Worm (Caenorhabditis elegans) whole organism, young adult: ENCODE data around the gene ran-5.
"Not testable (repeated sequence)": the region's sequence is repeated elsewhere in the genome, so short reads cannot be mapped to it uniquely, and the experiment has no call there.

Experiments
- C17E4.6 ChIP-seq: fragments of 200-800 bp; sonication (Bioruptor generic); IDR thresholded peaks from 2 replicates; pipeline ENCODE4 v1.3.6; 2022; ENCODE audit warnings: missing genetic modification reagents, missing genetic modification characterization, missing compliant biosample characterization
- F23B12.7 ChIP-seq: sonication (generic microtip); optimal IDR thresholded peaks from 2 replicates; lab custom pipeline; 2017; ENCODE audit warnings: missing genetic modification characterization, mild to moderate bottlenecking, missing compliant biosample characterization, antibody characterized with exemption, moderate library complexity; ENCODE audit not compliant: insufficient read depth
- F49E8.2 ChIP-seq: sonication (generic microtip); optimal IDR thresholded peaks from 3 replicates; lab custom pipeline; 2017; ENCODE audit warnings: missing genetic modification characterization, mild to moderate bottlenecking, missing compliant biosample characterization, antibody characterized with exemption, moderate library complexity; ENCODE audit not compliant: insufficient read depth
- K12H6.12 ChIP-seq: fragments of 200-800 bp; sonication (Bioruptor generic); optimal IDR thresholded peaks from 2 replicates; lab custom pipeline; 2018; ENCODE audit warnings: mild to moderate bottlenecking, missing genetic modification characterization, missing compliant biosample characterization
- T07F8.4 ChIP-seq: sonication (generic microtip); optimal IDR thresholded peaks from 2 replicates; lab custom pipeline; 2016; ENCODE audit warnings: mild to moderate bottlenecking, missing genetic modification characterization, moderate library complexity, missing compliant biosample characterization
- T26A5.8 ChIP-seq: sonication (generic microtip); optimal IDR thresholded peaks from 2 replicates; lab custom pipeline; 2016; ENCODE audit warnings: missing genetic modification characterization, missing compliant biosample characterization
- Y53F4B.3 ChIP-seq: fragments of 200-800 bp; sonication (Bioruptor generic); IDR thresholded peaks from 2 replicates; pipeline ENCODE4 v1.3.6; 2022; ENCODE audit warnings: missing genetic modification reagents, missing genetic modification characterization, missing compliant biosample characterization
- Y53G8AR.9 ChIP-seq: fragments of 200-800 bp; sonication (Bioruptor generic); conservative IDR thresholded peaks from 2 replicates; pipeline ENCODE4 v1.3.6; 2022; ENCODE audit warnings: missing genetic modification reagents, missing genetic modification characterization, missing compliant biosample characterization
- ZK185.1 ChIP-seq: sonication (generic microtip); optimal IDR thresholded peaks from 2 replicates; lab custom pipeline; 2016; ENCODE audit warnings: mild to moderate bottlenecking, missing genetic modification characterization, missing compliant biosample characterization; ENCODE audit not compliant: poor library complexity, severe bottlenecking
- aptf-2 ChIP-seq: fragments of 200-800 bp; sonication (Bioruptor generic); conservative IDR thresholded peaks from 2 replicates; pipeline ENCODE4 v1.3.6; 2022; ENCODE audit warnings: missing genetic modification reagents, missing genetic modification characterization, missing compliant biosample characterization
- bed-1 ChIP-seq: fragments of 200-800 bp; sonication (Bioruptor generic); IDR thresholded peaks from 2 replicates; pipeline ENCODE4 v1.3.6; 2022; ENCODE audit warnings: missing genetic modification reagents, missing genetic modification characterization, missing compliant biosample characterization
- bed-2 ChIP-seq: fragments of 200-800 bp; sonication (Bioruptor generic); IDR thresholded peaks from 2 replicates; pipeline ENCODE4 v1.3.6; 2022; ENCODE audit warnings: missing genetic modification reagents, missing genetic modification characterization, missing compliant biosample characterization
- cebp-2 ChIP-seq: fragments of 200-800 bp; sonication (Bioruptor generic); IDR thresholded peaks from 2 replicates; pipeline ENCODE4 v1.3.6; 2022; ENCODE audit warnings: missing genetic modification characterization, missing compliant biosample characterization
- ceh-100 ChIP-seq: fragments of 200-800 bp; sonication (Bioruptor generic); IDR thresholded peaks from 2 replicates; pipeline ENCODE4 v1.3.6; 2022; ENCODE audit warnings: missing genetic modification reagents, missing genetic modification characterization, missing compliant biosample characterization
- ceh-40 ChIP-seq: fragments of 200-800 bp; sonication (Bioruptor generic); IDR thresholded peaks from 2 replicates; pipeline ENCODE4 v1.3.6; 2022; ENCODE audit warnings: missing genetic modification characterization, missing compliant biosample characterization
- ceh-91 ChIP-seq: fragments of 200-800 bp; sonication (Bioruptor generic); IDR thresholded peaks from 2 replicates; pipeline ENCODE4 v1.3.6; 2022; ENCODE audit warnings: missing genetic modification reagents, missing genetic modification characterization, missing compliant biosample characterization
- dpl-1 ChIP-seq: fragments of 150-350 bp; optimal IDR thresholded peaks from 2 replicates; lab custom pipeline; 2014; ENCODE audit warnings: missing biosample characterization, missing genetic modification reagents, missing genetic modification characterization
- egl-18 ChIP-seq: fragments of 200-800 bp; sonication (Bioruptor generic); IDR thresholded peaks from 2 replicates; pipeline ENCODE4 v1.3.6; 2022; ENCODE audit warnings: missing genetic modification reagents, missing genetic modification characterization, missing compliant biosample characterization
- egrh-3 ChIP-seq: fragments of 200-800 bp; sonication (Bioruptor generic); IDR thresholded peaks from 2 replicates; pipeline ENCODE4 v1.3.6; 2022; ENCODE audit warnings: missing genetic modification reagents, missing genetic modification characterization, missing compliant biosample characterization
- gei-17 ChIP-seq: fragments of 200-800 bp; sonication (Bioruptor generic); optimal IDR thresholded peaks from 2 replicates; lab custom pipeline; 2018; ENCODE audit warnings: mild to moderate bottlenecking, missing genetic modification characterization, missing compliant biosample characterization
- hlh-26 ChIP-seq: fragments of 200-800 bp; sonication (Bioruptor generic); conservative IDR thresholded peaks from 2 replicates; pipeline ENCODE4 v1.3.6; 2022; ENCODE audit warnings: missing genetic modification reagents, missing genetic modification characterization, missing compliant biosample characterization
- hmg-1.2 ChIP-seq: fragments of 200-800 bp; sonication (Bioruptor generic); IDR thresholded peaks from 2 replicates; pipeline ENCODE4 v1.3.6; 2022; ENCODE audit warnings: missing genetic modification reagents, missing genetic modification characterization, missing compliant biosample characterization
- hrde-1 ChIP-seq: sonication (generic microtip); optimal IDR thresholded peaks from 2 replicates; lab custom pipeline; 2016; ENCODE audit warnings: missing genetic modification characterization, mild to moderate bottlenecking, missing compliant biosample characterization, moderate library complexity, missing genotype, missing genetic modification reagents, borderline replicate concordance
- lag-1 ChIP-seq: fragments of 200-800 bp; sonication (Bioruptor generic); IDR thresholded peaks from 2 replicates; pipeline ENCODE4 v1.3.6; 2022; ENCODE audit warnings: missing genetic modification reagents, missing genetic modification characterization, missing compliant biosample characterization
- let-526 ChIP-seq: fragments of 200-800 bp; sonication (Bioruptor generic); IDR thresholded peaks from 2 replicates; pipeline ENCODE4 v1.3.6; 2022; ENCODE audit warnings: missing genetic modification reagents, missing genetic modification characterization, missing compliant biosample characterization
- mcd-1 ChIP-seq: fragments of 200-800 bp; sonication (Bioruptor generic); IDR thresholded peaks from 2 replicates; pipeline ENCODE4 v1.3.6; 2022; ENCODE audit warnings: missing genetic modification reagents, missing genetic modification characterization, missing compliant biosample characterization
- nfya-1 ChIP-seq: sonication (generic microtip); optimal IDR thresholded peaks from 2 replicates; lab custom pipeline; 2017; ENCODE audit warnings: antibody characterized with exemption, missing compliant biosample characterization, missing genetic modification characterization, borderline replicate concordance; ENCODE audit not compliant: insufficient read depth
- pbrm-1 ChIP-seq: fragments of 200-800 bp; sonication (Bioruptor generic); IDR thresholded peaks from 2 replicates; pipeline ENCODE4 v1.3.6; 2022; ENCODE audit warnings: missing genetic modification reagents, missing genetic modification characterization, missing compliant biosample characterization
- rcor-1 ChIP-seq: fragments of 200-800 bp; sonication (Bioruptor generic); IDR thresholded peaks from 2 replicates; pipeline ENCODE4 v1.3.6; 2022; ENCODE audit warnings: missing genetic modification reagents, missing genetic modification characterization, missing compliant biosample characterization
- rec-8 ChIP-seq, 2 experiments: sonication (generic microtip); optimal IDR thresholded peaks; 2 replicates each; lab custom pipeline; 2016; ENCODE audit warnings: mild to moderate bottlenecking in 2 of 2, missing genetic modification characterization in 2 of 2, missing genetic modification reagents in 2 of 2, missing genotype in 2 of 2, missing biosample characterization in 1 of 2, missing compliant biosample characterization in 1 of 2, moderate library complexity in 1 of 2
- snpc-4 ChIP-seq, 5 experiments: fragments of 150-350 bp in 1 of 5; sonication (generic microtip) in 4 of 5; optimal IDR thresholded peaks; 2 replicates each; lab custom pipeline; 2014 to 2018; ENCODE audit warnings: missing genetic modification characterization in 5 of 5, missing biosample characterization in 3 of 5, antibody characterized with exemption in 2 of 5, mild to moderate bottlenecking in 2 of 5, missing compliant biosample characterization in 2 of 5, missing genotype in 2 of 5, moderate library complexity in 2 of 5, missing genetic modification reagents in 1 of 5
- somi-1 ChIP-seq: fragments of 200-800 bp; sonication (Bioruptor generic); optimal IDR thresholded peaks from 2 replicates; lab custom pipeline; 2018; ENCODE audit warnings: mild to moderate bottlenecking, missing genetic modification characterization, missing compliant biosample characterization
- sptf-2 ChIP-seq: fragments of 200-800 bp; sonication (Bioruptor generic); optimal IDR thresholded peaks from 2 replicates; lab custom pipeline; 2018; ENCODE audit warnings: mild to moderate bottlenecking, missing genetic modification characterization, missing compliant biosample characterization
- tbx-9 ChIP-seq: sonication (generic microtip); optimal IDR thresholded peaks from 2 replicates; lab custom pipeline; 2016; ENCODE audit warnings: borderline replicate concordance, missing genetic modification characterization, inconsistent platforms, missing compliant biosample characterization
- zfh-2 ChIP-seq: fragments of 200-800 bp; sonication (Bioruptor generic); conservative IDR thresholded peaks from 2 replicates; pipeline ENCODE4 v1.3.6; 2022; ENCODE audit warnings: missing genetic modification reagents, missing genetic modification characterization, missing compliant biosample characterization
- ztf-28 ChIP-seq: fragments of 200-800 bp; sonication (Bioruptor generic); IDR thresholded peaks from 2 replicates; pipeline ENCODE4 v1.3.6; 2022; ENCODE audit warnings: missing genetic modification reagents, missing genetic modification characterization, missing compliant biosample characterization
- ztf-3 ChIP-seq: fragments of 200-800 bp; sonication (Bioruptor generic); optimal IDR thresholded peaks from 2 replicates; lab custom pipeline; 2018; ENCODE audit warnings: mild to moderate bottlenecking, missing genetic modification characterization, missing compliant biosample characterization

The ran-5 gene

ce11 chrII:6008887-6009286 is 39.0 kb upstream of the ran-5 start, which contains the start of gene ZK84.4:
TSS of gene ZK84.4 (minus strand) at chrII:6008987.
- not testable (repeated sequence) for TF ChIP-seq hrde-1 (tag; lab: Kevin White, UChicago); T07F8.4 (tag; lab: Kevin White, UChicago); aptf-2 (GFP tag; lab: Robert Waterston, UW)

ce11 chrII:6010544-6010943 is 37.4 kb upstream of the ran-5 start, which contains the start of gene ins-20:
TSS of gene ins-20 (plus strand) at chrII:6010844.
- TF ChIP-seq ceh-100 (GFP tag; lab: Robert Waterston, UW): no peak
- TF ChIP-seq let-526: no peak
- no peak for TF ChIP-seq ztf-3
- no peak for TF ChIP-seq rcor-1 (GFP tag; lab: Robert Waterston, UW)
- no peak for TF ChIP-seq tbx-9
- no peak for TF ChIP-seq hmg-1.2 (GFP tag; lab: Robert Waterston, UW)
- no peak for TF ChIP-seq ZK185.1 (tag; lab: Kevin White, UChicago)
- no peak for TF ChIP-seq bed-1
- no peak for TF ChIP-seq dpl-1 (GFP tag; lab: Kevin White, UChicago)
- no peak for TF ChIP-seq hrde-1 (tag; lab: Kevin White, UChicago)

- TF ChIP-seq rec-8 (tag; optimal IDR thresholded peaks at IDR 0.05; lab: Kevin White, UChicago); ceh-91; ztf-28 (GFP tag; lab: Robert Waterston, UW): not testable (repeated sequence)
Observed at ce11 chrII:6014057-6014456, 33.9 kb upstream of the ran-5 start, which contains the start of gene ZK84.2. TSS of gene ZK84.2 (plus strand) at chrII:6014357.

- TF ChIP-seq ceh-40 (GFP tag; lab: Robert Waterston, UW) (no peak), snpc-4 (GFP tag; optimal IDR thresholded peaks at IDR 0.05; lab: Kevin White, UChicago) (no peak), snpc-4 (tag; optimal IDR thresholded peaks at IDR 0.05; lab: Kevin White, UChicago) (no peak), bed-1 (no peak), lag-1 (GFP tag; lab: Robert Waterston, UW) (no peak), F23B12.7 (tag; lab: Kevin White, UChicago) (no peak), Y53F4B.3 (GFP tag; lab: Robert Waterston, UW) (no peak), egl-18 (GFP tag; lab: Robert Waterston, UW) (no peak), aptf-2 (GFP tag; lab: Robert Waterston, UW) (no peak), hlh-26 (no peak), T26A5.8 (no peak), hmg-1.2 (GFP tag; lab: Robert Waterston, UW) (no peak)
Observed at ce11 chrII:6016410-6016809, 31.5 kb upstream of the ran-5 start, which contains the start of gene ZK84.5. TSS of gene ZK84.5 (minus strand) at chrII:6016510.

- TF ChIP-seq nfya-1 (no peak), ZK185.1 (tag; lab: Kevin White, UChicago) (no peak), C17E4.6 (no peak)
Observed at ce11 chrII:6020353-6020752, 27.6 kb upstream of the ran-5 start, which contains the start of gene ZK84.1. TSS of gene ZK84.1 (plus strand) at chrII:6020653.

- TF ChIP-seq somi-1 (GFP tag; lab: Kevin White, UChicago): no peak
- no peak for TF ChIP-seq Y53G8AR.9
- no peak for TF ChIP-seq sptf-2
- peak; percentile 83 for TF ChIP-seq zfh-2
- TF ChIP-seq aptf-2 (GFP tag; lab: Robert Waterston, UW): no peak
- peak; percentile 16; the same call in 1 of the 2 replicates for TF ChIP-seq mcd-1 (GFP tag; lab: Robert Waterston, UW)
- no peak for TF ChIP-seq egl-18 (GFP tag; lab: Robert Waterston, UW)
- no peak for TF ChIP-seq K12H6.12
- no peak for TF ChIP-seq F49E8.2 (tag; lab: Kevin White, UChicago)
- TF ChIP-seq bed-2 (GFP tag; lab: Robert Waterston, UW): no peak
- TF ChIP-seq lag-1 (GFP tag; lab: Robert Waterston, UW): no peak
- no peak for TF ChIP-seq hlh-26
- TF ChIP-seq gei-17: no peak
- TF ChIP-seq cebp-2 (GFP tag; lab: Robert Waterston, UW): no peak
- no peak for TF ChIP-seq ceh-100 (GFP tag; lab: Robert Waterston, UW)
- TF ChIP-seq egrh-3: peak; percentile 98
- TF ChIP-seq pbrm-1 (GFP tag; lab: Robert Waterston, UW): no peak
Observed at ce11 chrII:6022596-6022995, 25.3 kb upstream of the ran-5 start.
